Worm (Caenorhabditis elegans): Measurements from ENCODE around the gene M117.6.

The M117.6 gene

ce11 chrIV:11793170-11793569 lies 34.7 kb downstream of the M117.6 start (continued):
- peak; percentile 9; the same call in 1 of the 2 replicates for TF ChIP-seq dmd-6 (GFP tag; IDR thresholded peaks at IDR 0.05)
- no peak for TF ChIP-seq zip-11 (GFP tag; IDR thresholded peaks at IDR 0.05)
- no peak for TF ChIP-seq ceh-28 (tag; optimal IDR thresholded peaks at IDR 0.05)
- TF ChIP-seq nhr-42 (GFP tag; IDR thresholded peaks at IDR 0.05) = no peak
- TF ChIP-seq ceh-44 (GFP tag; IDR thresholded peaks at IDR 0.05) = no peak

ce11 chrIV:11792495-11792894 lies 35.4 kb downstream of the M117.6 start, which contains the start of gene H01G02.3:
Gene H01G02.3 (minus strand): TSS chrIV:11792595.
- TF ChIP-seq F37D6.2 (tag; optimal IDR thresholded peaks at IDR 0.05) = no peak
- TF ChIP-seq nhr-111 (GFP tag; optimal IDR thresholded peaks at IDR 0.05) = no peak
- TF ChIP-seq ZK337.2 (GFP tag; IDR thresholded peaks at IDR 0.05) = no peak
- no peak for TF ChIP-seq ama-1 (optimal IDR thresholded peaks at IDR 0.05)
- TF ChIP-seq fkh-10 (GFP tag; optimal IDR thresholded peaks at IDR 0.05) = no peak
- no peak for TF ChIP-seq D1046.2 (GFP tag; IDR thresholded peaks at IDR 0.05)
- no peak for TF ChIP-seq nhr-42 (GFP tag; IDR thresholded peaks at IDR 0.05)
- no peak for TF ChIP-seq T20F7.1 (GFP tag; optimal IDR thresholded peaks at IDR 0.05)
- TF ChIP-seq rbr-2 (tag; optimal IDR thresholded peaks at IDR 0.05) = no peak
- TF ChIP-seq dmd-8 (GFP tag; IDR thresholded peaks at IDR 0.05) = no peak
- no peak for TF ChIP-seq aha-1 (tag)
- no peak for TF ChIP-seq ceh-62 (tag; optimal IDR thresholded peaks at IDR 0.05)

ce11 chrIV:11788383-11788963 lies 39.4 kb downstream of the M117.6 start:
- TF ChIP-seq unc-62 (GFP tag; optimal IDR thresholded peaks at IDR 0.05 in 1 of 2) (peak in 1 of 2 experiments; percentile 53), unc-62 (tag; optimal IDR thresholded peaks at IDR 0.05) (no peak), fkh-10 (GFP tag; optimal IDR thresholded peaks at IDR 0.05) (peak; percentile 83), ces-1 (GFP tag; optimal IDR thresholded peaks at IDR 0.05) (peak; percentile 82), tag-97 (GFP tag; IDR thresholded peaks at IDR 0.05) (no peak), ztf-11 (tag; optimal IDR thresholded peaks at IDR 0.05) (no peak), aha-1 (tag) (peak; percentile 89), mep-1 (tag; optimal IDR thresholded peaks at IDR 0.05) (peak; percentile 19), daf-12 (tag; optimal IDR thresholded peaks at IDR 0.05) (no peak), lsy-2 (tag; optimal IDR thresholded peaks at IDR 0.05) (peak in 1 of 2 experiments; percentile 23)

ce11 chrIV:11787793-11788192 lies 40.1 kb downstream of the M117.6 start:
- TF ChIP-seq set-16 (GFP tag; IDR thresholded peaks at IDR 0.05) = no peak
- TF ChIP-seq mxl-3 (GFP tag; optimal IDR thresholded peaks at IDR 0.05) = no peak
- TF ChIP-seq F37D6.2 (tag; optimal IDR thresholded peaks at IDR 0.05) = no peak
- TF ChIP-seq hmg-1.1 (GFP tag; IDR thresholded peaks at IDR 0.05) = no peak
- TF ChIP-seq jun-1 (tag; optimal IDR thresholded peaks at IDR 0.05) = no peak
- no peak for TF ChIP-seq mes-2 (tag; optimal IDR thresholded peaks at IDR 0.05; ENCODE audit: poor library complexity, severe bottlenecking)
- TF ChIP-seq spr-3 (GFP tag; optimal IDR thresholded peaks at IDR 0.05) = no peak
- no peak for TF ChIP-seq aly-2 (tag; optimal IDR thresholded peaks at IDR 0.05)
- TF ChIP-seq rbr-2 (tag; optimal IDR thresholded peaks at IDR 0.05) = no peak
- TF ChIP-seq unc-39 (tag; optimal IDR thresholded peaks at IDR 0.05) = no peak
- no peak for TF ChIP-seq lin-29 (GFP tag; IDR thresholded peaks at IDR 0.05)
- no peak for TF ChIP-seq ctbp-1 (GFP tag; IDR thresholded peaks at IDR 0.05)
- TF ChIP-seq zfp-3 (GFP tag; conservative IDR thresholded peaks at IDR 0.05) = no peak
- TF ChIP-seq tra-1 (GFP tag; IDR thresholded peaks at IDR 0.05) = no peak
- no peak for TF ChIP-seq dmd-9 (GFP tag; IDR thresholded peaks at IDR 0.05)
- TF ChIP-seq T26A8.4 (GFP tag; IDR thresholded peaks at IDR 0.05) = no peak
- no peak for TF ChIP-seq mdt-29 (GFP tag; IDR thresholded peaks at IDR 0.05)
